Worm (Caenorhabditis elegans): ENCODE data around the gene vhp-1.

- TF ChIP-seq zag-1 (tag; optimal IDR thresholded peaks at IDR 0.05): no peak
- TF ChIP-seq unc-62 (GFP tag; optimal IDR thresholded peaks at IDR 0.05 in 1 of 2): no peak
- TF ChIP-seq unc-62 (tag; optimal IDR thresholded peaks at IDR 0.05): no peak
- TF ChIP-seq arid-1 (GFP tag; conservative IDR thresholded peaks at IDR 0.05): no peak
- no peak for TF ChIP-seq mdl-1 (tag; optimal IDR thresholded peaks at IDR 0.05)
- TF ChIP-seq ztf-7 (tag; optimal IDR thresholded peaks at IDR 0.05): no peak
Measured at ce11 chrII:5341573-5341972, 18.5 kb downstream of the vhp-1 start.
